Worm (Caenorhabditis elegans) whole organism, dauer: ENCODE results near the gene pas-2.

Experiments
- unc-62 ChIP-seq: sonication (generic microtip); optimal IDR thresholded peaks from 2 replicates; lab custom pipeline; 2017; ENCODE audit warnings: missing biosample characterization, missing genetic modification reagents, missing genetic modification characterization

Gene pas-2

DNA sequence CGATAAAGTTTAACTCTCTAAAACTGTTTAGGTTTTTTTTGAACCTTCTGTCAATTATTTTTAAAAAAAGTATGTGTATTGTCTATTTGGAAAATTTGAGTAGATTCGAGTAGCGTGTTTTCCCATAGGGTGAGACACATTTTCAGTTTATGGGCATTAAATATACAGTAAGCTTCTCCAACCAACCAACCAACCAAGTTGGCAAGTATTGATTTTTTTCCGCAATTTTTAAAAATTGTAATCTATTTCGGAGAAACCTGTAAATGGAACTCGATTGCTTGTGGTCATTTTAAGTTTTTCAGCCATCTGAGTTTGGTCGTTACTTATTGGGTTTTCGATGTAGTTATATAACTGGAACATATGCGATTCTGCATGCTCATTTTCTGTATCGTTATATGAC is 25.1 kb upstream of the pas-2 start, which contains the start of gene srj-21:
srj-21 (plus strand) TSS at position 301 of the 400 bp plus-strand sequence.
- no peak for TF ChIP-seq unc-62 (GFP tag; lab: Kevin White, UChicago)

DNA sequence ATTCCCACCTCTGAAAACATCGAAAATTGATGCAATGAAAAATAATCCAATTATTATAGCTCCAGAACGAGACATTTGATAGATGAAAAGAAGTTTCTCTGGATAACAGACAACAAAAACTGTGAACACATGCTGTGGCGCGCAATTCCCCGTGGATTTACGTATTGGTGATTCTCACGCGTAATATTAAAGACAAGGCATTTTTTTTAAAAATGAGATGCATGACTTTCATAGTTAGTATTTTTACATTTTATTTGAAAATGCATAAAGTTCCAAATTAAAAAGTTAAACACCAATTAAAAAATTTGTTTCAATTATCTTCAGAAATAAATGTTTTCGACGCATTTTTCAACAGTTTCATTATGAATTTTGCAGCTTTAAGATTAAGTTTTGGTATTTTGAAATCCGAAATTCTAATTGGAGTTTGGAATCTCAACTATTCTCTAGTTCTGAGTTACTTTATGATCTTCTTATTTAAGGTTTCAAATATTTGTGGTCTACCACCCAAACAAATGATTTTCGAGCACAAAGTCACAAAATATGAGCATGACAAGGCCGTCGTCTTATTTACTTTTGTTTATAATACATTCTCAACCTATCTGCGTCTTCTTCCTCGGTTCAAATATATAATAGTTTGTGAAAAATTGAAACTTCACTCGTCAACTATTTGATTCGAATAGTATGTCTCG is 22.8 kb upstream of the pas-2 start, which contains the start of the genes selt-1.2 and F28H7.2:
selt-1.2 (minus strand) TSS at position 101 of the 689 bp plus-strand sequence.
F28H7.2 (plus strand) TSS at position 639 of the 689 bp plus-strand sequence.
- TF ChIP-seq unc-62 (GFP tag; lab: Kevin White, UChicago): no peak

DNA sequence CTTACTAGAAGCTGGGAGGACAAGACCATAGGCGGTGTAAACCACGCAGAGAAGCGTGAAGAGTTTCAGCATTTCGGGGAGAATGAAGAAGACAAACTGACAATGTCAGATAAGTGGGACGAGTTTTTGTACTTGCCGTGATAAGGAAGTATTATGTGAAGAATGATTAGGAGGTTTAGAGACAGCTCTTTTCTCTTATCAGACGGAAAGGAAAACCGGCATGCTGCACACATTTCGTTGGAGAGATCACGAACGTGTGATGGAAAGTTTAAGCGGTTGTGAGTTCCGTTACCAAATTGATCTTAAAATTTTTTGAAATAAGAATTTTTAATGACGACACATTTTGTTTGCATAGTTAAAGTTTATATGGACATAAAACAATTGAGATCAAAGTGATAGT is 19.5 kb upstream of the pas-2 start, which contains the start of gene F28H7.3:
F28H7.3 (minus strand) TSS at position 159 of the 400 bp plus-strand sequence.
- no peak for TF ChIP-seq unc-62 (GFP tag; lab: Kevin White, UChicago)

DNA sequence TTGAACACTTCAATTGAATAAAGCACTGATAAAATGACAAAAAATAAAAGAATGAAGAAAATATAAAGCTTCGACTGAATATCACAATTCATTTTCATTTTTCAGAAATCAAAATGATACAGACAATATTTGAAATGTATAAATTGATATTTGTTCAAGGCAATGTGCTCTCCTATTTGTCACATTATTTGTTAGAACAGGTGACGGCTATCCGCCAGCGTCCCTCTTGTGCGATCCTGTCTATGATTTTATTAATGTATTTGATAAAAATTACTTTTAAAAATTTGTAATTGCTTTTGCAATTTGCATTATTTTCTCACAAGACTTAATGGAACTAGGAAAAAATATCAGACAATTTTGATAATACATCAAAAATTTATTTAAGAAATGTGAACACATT is 16.1 kb upstream of the pas-2 start, which contains the start of gene F28H7.7:
F28H7.7 (minus strand) TSS at position 101 of the 400 bp plus-strand sequence.
- TF ChIP-seq unc-62 (GFP tag; lab: Kevin White, UChicago): no peak

DNA sequence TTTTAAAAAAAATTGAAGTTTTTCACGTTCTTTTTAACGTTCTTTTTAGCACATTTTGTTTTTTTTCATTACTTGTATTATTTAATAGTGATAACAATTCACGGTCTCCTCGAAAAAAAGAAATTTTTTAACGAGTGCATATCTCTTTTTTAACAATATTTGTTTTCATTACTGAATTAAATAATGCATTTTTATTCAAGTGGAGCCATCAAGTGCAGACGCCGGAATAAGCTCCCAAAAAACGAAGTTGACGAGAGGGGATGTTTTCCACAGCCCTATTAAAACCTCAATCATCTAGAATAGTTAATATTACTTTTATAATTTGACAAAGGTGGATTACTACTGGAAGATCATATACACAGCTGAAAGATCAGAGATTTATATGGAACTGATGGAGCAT is 13.5 kb upstream of the pas-2 start, which contains the start of gene irld-6:
irld-6 (minus strand) TSS at position 101 of the 400 bp plus-strand sequence.
- TF ChIP-seq unc-62 (GFP tag; lab: Kevin White, UChicago): no peak

DNA sequence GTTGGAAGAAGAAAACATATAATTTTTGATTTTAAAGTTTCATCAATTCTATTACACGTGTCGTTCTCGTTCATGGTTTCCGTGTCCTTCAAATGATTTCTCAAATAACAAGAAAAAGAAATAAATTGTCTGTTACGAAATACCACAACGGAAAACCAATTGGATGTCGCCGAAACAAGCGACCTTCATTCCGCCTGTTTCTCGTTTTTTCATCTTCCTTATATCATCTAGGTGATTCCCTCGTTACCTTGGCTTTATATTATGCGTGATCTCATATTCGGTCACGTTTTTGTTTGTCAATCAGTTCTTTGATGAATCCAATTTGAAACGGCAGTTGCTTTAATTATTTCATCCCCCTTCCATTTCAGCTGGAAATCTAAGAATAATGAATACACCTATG is 13.0 kb upstream of the pas-2 start:
- no peak for TF ChIP-seq unc-62 (GFP tag; lab: Kevin White, UChicago)

DNA sequence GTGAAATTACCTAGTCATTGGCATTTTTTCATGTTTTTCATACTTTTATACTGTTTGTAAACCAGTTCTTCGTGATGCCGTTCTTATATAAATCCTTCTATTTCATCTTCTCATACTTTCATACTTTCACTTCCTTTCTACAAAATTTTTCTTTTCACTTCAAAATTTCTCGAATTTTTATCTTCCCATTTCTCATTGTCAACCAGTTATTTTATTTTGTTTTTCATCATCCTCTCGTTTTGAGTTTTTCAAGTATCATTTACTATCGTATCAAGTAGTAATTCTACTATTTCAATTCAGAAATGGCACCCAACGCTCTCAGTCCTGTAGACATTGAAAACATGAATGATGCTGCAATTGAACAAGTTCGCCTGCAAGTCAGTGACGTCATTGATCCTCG is 11.5 kb upstream of the pas-2 start, which contains the start of gene F28H7.8:
F28H7.8 (plus strand) TSS at position 301 of the 400 bp plus-strand sequence.
- no peak for TF ChIP-seq unc-62 (GFP tag; lab: Kevin White, UChicago)

DNA sequence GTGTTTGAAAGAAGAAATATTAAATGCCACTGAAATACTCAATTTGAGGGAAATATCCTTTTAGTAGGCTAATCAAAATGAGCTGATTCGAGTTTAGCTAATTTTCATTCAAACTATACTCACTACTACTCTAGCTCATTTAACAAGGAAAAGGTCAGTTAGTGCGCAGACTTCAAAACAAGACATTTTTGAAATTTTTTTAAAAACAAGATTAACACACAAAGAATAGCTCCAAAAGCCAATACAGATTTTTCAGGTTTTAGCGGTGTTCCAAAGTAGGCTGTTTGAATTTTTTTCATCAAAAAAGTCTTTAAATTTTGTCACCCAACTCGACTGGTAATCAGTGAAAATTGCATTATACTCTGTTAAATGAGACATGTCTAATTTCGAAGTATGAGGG is 9.3 kb upstream of the pas-2 start:
- TF ChIP-seq unc-62 (GFP tag; lab: Kevin White, UChicago): no peak

DNA sequence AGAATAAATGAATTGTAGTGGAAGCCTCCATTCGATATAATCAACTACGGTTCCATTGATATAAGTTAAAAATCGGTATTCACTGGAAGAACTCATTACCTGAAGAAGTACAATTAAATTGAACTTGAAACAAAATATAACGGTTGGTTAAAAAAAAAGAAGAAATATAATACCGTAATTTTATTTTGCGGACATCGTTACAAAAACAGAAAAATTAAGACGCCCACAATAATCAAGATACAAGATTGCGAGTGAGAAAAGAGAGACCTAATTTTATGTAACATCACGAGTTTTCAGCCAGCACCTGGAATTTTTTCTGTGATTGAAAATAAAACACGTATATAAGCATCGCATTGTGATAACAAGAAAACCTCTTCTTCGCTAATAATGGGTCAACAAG is 7.5 kb upstream of the pas-2 start, which contains the start of gene sre-6:
sre-6 (minus strand) TSS at position 101 of the 400 bp plus-strand sequence.
- no peak for TF ChIP-seq unc-62 (GFP tag; lab: Kevin White, UChicago)

DNA sequence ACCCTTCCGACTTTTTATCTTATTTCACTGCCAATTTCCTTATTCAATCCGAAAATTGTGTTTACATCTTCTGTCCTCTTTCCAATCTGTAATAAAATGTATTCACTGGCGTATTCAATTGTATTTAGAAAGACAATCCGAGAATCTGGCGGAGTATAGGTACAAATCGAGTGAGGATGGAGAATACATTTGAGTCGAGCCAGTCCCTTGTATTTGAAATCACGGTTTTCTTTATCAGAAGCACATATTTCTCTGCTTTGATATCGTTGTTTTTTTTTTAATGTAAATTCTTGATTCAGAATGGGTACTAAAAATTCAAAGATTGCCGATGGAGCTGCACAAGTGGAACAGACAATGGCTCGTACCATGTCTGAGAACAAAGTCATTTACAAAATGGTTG is 6.1 kb upstream of the pas-2 start, which contains the start of gene ocr-1:
ocr-1 (plus strand) TSS at position 301 of the 400 bp plus-strand sequence.
- no peak for TF ChIP-seq unc-62 (GFP tag; lab: Kevin White, UChicago)

DNA sequence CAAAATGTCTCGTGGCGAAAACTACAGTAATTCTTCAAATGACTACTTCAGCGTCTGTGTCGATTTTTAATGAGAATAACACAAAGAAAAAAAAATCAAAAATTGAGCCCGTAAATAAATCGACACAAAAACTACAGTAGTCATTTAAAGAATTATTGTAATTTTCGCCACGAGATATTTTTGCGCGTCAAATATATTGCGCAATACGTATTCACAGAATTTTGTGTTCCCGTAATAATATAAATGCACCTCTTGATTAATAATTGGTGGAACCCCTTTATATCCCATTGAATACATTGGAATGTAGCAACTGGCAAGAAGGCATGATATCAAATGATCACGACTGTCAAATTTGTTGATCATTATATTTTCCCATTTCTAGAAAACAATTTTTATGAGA is 1.3 kb upstream of the pas-2 start:
- no peak for TF ChIP-seq unc-62 (GFP tag; lab: Kevin White, UChicago)

DNA sequence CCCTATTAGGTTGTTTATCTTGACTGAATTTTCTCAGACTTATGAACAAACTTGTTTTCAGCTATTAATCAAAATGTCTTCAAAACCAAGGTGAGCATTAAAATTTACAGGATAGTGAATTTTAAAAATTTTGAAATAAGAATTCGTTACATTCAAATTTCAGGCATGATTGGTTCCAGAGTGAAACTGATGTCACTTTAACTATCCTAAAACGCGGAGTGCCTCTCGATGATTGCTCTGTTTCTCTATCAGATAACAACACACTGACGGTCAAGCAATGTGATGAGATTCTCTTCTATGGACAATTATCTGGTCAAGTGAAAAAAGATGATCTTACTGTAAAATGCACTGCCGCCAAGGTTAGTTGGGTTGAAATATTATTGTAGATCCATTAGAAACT is 1.2 kb downstream of the pas-2 start, which contains the start of gene D1054.3:
D1054.3 (plus strand) TSS at position 62 of the 400 bp plus-strand sequence.
- no peak for TF ChIP-seq unc-62 (GFP tag; lab: Kevin White, UChicago)

DNA sequence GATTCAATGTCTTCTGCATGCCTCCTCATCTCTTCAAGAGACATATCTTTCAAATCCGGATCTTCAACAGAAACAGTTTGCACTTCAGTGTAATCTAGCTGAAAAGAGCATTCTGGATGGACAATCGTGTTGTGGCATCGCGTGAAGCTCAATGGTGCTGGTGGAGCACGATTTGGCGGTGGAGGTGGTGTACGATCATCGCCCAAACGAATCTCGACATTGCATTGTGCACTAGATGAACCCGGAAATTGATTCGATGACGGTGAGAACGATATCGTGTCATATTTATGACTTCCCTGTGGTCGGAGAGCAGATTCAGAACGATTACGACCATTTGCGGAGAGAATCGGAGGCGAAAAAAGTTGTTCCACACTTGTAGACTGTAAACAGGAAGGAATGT is 3.0 kb downstream of the pas-2 start:
- no peak for TF ChIP-seq unc-62 (GFP tag; lab: Kevin White, UChicago)

DNA sequence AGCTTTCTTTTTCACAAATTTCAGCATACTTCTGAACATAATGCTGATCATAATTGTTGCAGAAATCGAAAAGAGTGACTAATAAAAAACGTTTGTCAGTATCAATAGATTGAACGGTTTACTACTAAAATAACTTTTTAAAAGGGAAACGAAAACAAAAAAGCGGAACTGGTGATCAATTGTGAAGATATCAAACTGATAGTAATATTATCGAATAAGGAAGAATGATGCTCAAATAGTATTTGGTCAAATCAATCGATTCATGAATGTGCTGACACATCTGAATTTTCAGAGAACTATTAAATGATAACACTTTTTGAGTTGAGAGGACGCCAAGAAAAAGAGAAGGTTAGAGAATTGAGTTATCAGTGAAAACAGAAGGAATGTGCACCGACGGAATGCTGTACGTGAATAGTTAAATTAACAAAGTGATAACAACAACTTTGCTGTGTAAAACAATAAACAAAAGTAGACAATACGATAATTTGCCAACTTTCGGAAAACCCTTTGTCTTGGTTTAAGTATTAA is 6.4 kb downstream of the pas-2 start, which contains the start of gene D1054.5:
D1054.5 (minus strand) TSS at position 51 of the 528 bp plus-strand sequence.
- no peak for TF ChIP-seq unc-62 (GFP tag; lab: Kevin White, UChicago)

DNA sequence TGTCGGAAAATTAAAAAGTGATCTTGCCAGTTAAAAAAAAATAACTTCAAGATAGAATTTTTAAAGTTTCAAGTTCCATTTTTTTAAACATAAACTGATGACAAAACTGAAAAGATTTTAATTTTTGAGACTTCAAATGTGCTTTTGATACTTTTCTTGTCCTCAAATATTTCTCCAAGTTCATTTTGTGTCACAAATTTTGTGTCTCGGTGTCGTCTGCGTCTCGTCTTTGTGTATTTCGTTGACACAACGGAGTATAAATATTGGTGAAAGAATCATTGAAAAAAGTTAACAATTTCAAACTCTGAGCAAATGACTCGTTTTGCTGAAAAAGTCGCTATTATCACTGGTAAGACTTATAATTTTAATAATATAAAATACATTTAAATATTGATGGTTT is 13.8 kb downstream of the pas-2 start, which contains the start of gene D1054.8:
D1054.8 (plus strand) TSS at position 301 of the 400 bp plus-strand sequence.
- no peak for TF ChIP-seq unc-62 (GFP tag; lab: Kevin White, UChicago)

DNA sequence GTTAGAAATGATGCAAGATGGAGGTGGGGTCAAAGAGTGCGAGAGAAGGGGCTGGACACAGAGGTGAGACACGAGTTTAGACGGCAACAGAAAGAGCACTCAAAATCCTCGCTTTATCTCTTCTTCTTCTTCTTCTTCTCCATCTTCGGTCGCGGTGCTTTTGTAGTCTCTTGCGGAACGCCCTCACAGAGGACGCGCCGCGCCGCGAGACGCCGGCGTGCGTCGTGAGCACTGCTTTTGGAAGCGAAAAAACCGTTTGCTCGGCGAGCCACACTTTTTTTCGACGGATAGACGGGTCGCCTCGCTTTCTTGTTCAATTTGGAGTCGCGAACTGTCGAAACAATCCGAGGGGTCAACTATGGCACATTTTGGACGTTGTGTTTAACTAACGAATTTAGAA is 20.8 kb downstream of the pas-2 start, which contains the start of gene D1054.9:
D1054.9 (minus strand) TSS at position 137 of the 400 bp plus-strand sequence.
- no peak for TF ChIP-seq unc-62 (GFP tag; lab: Kevin White, UChicago)
